Worm (Caenorhabditis elegans): ENCODE results near the gene sec-15.

The sec-15 gene

DNA sequence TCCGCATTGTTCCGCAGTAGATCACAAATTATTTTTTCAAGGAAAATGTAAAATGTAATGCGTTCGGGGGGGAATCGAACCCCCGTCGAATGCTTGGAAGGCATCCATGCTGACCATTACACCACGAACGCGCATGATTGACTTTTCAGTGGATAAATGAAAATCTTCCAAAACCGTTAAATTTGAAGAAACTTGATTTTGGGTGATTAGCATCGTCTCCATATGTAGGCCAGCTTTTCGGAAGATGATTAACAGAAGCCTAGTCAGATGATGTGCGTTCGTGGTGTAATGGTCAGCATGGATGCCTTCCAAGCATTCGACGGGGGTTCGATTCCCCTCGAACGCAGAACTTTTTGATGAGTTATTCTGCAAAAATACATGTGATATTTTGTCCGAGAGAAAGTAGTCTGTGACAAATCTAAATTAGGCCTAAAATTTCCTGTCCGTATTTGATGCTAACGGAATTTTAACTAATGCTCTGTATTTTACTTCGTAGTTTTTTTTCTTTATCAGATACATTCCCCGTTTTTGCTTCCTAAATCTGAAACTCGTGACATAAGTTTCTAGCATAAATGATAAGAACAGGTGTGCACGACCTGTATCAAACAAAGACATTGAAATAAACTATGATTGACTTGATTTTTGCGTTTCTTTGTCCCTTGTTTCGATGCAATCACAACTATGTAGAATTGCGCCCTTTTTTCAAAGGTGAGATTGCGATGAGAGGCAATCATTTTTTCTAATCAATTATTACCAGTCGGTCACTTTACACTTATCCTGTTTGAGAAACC is 11.1 kb upstream of the sec-15 start, which contains the start of gene C28G1.10 (continued):
- TF ChIP-seq skn-1 (tag; optimal IDR thresholded peaks at IDR 0.05) (no peak), Y5F2A.4 (GFP tag; optimal IDR thresholded peaks at IDR 0.05) (peak; percentile 31), saeg-2 (GFP tag; IDR thresholded peaks at IDR 0.05) (peak; percentile 42; the same call in 1 of the 2 replicates), gei-8 (GFP tag; optimal IDR thresholded peaks at IDR 0.05) (no peak), zip-11 (GFP tag; IDR thresholded peaks at IDR 0.05) (peak; percentile 69), hlh-30 (tag; optimal IDR thresholded peaks at IDR 0.05; ENCODE audit: insufficient read depth) (peak; percentile 44), lin-29 (GFP tag; IDR thresholded peaks at IDR 0.05) (peak; percentile 22; the same call in 1 of the 2 replicates), hmg-1.1 (GFP tag; IDR thresholded peaks at IDR 0.05) (peak; percentile 71; the same call in 1 of the 2 replicates), T26A8.4 (GFP tag; IDR thresholded peaks at IDR 0.05) (peak; percentile 81), mes-2 (tag; optimal IDR thresholded peaks at IDR 0.05; ENCODE audit: poor library complexity, severe bottlenecking) (peak; percentile 18), D1046.2 (GFP tag; IDR thresholded peaks at IDR 0.05) (peak; percentile 63; the same call in 1 of the 2 replicates), hif-1 (tag; optimal IDR thresholded peaks at IDR 0.05) (no peak), pha-4 (GFP tag; IDR thresholded peaks at IDR 0.05) (peak; percentile 68; the same call in 1 of the 2 replicates), pha-4 (tag; optimal IDR thresholded peaks at IDR 0.05) (no peak), daf-19 (GFP tag; conservative IDR thresholded peaks at IDR 0.05) (0 out of 2 replicates have a peak, but pooled peaks have one; percentile 44), F49E8.2 (tag; optimal IDR thresholded peaks at IDR 0.05; ENCODE audit: borderline replicate concordance) (peak; percentile 11), dmd-8 (GFP tag; IDR thresholded peaks at IDR 0.05) (peak; percentile 86; the same call in 1 of the 2 replicates), lir-3 (tag; optimal IDR thresholded peaks at IDR 0.05) (peak; percentile 8), lin-38 (GFP tag; IDR thresholded peaks at IDR 0.05) (peak; percentile 63), php-3 (GFP tag; IDR thresholded peaks at IDR 0.05) (peak; percentile 27), nhr-42 (GFP tag; IDR thresholded peaks at IDR 0.05) (0 out of 2 replicates have a peak, but pooled peaks have one; percentile 46), nhr-102 (tag; optimal IDR thresholded peaks at IDR 0.05) (no peak), vab-7 (GFP tag; IDR thresholded peaks at IDR 0.05) (peak; percentile 66), zfp-3 (GFP tag; conservative IDR thresholded peaks at IDR 0.05) (0 out of 2 replicates have a peak, but pooled peaks have one; percentile 12), hlh-11 (tag; optimal IDR thresholded peaks at IDR 0.05) (no peak), lsy-2 (tag; optimal IDR thresholded peaks at IDR 0.05) (no peak), pqm-1 (tag; optimal IDR thresholded peaks at IDR 0.05) (peak; percentile 75), aha-1 (tag) (no peak), ctbp-1 (GFP tag; IDR thresholded peaks at IDR 0.05) (peak; percentile 74), F26F4.8 (GFP tag; conservative IDR thresholded peaks at IDR 0.05) (peak; percentile 67; the same call in 1 of the 2 replicates), nhr-28 (tag; optimal IDR thresholded peaks at IDR 0.05) (peak; percentile 69), zfp-2 (tag; optimal IDR thresholded peaks at IDR 0.05) (no peak), Y105C5A.15 (GFP tag; IDR thresholded peaks at IDR 0.05) (peak; percentile 73), Y75B8A.6 (GFP tag; IDR thresholded peaks at IDR 0.05) (peak; percentile 4; the same call in 1 of the 2 replicates), ceh-62 (tag; optimal IDR thresholded peaks at IDR 0.05) (no peak)

DNA sequence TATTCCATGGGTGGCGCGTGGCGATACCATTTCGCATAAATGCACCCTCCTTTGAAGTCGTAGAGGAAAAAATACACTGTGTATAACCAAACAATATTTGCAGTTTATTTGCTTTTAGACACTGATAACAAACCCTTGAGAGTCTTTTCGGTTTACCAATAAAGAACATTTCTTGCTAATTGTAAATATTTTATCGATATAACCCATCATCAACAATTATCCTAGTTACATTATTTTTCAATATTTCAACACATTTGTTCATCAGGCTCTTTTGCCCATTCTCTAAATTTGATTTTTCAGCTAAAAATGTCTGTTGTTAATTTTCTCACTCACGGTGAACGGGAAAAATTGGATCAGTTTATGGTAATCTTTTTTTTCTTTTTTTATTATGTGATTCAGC is 8.5 kb upstream of the sec-15 start, which contains the start of gene ubc-23:
Gene ubc-23 (plus strand): TSS at position 301 of the 400 bp plus-strand sequence.
- TF ChIP-seq fos-1 (tag; optimal IDR thresholded peaks at IDR 0.05), result no peak

DNA sequence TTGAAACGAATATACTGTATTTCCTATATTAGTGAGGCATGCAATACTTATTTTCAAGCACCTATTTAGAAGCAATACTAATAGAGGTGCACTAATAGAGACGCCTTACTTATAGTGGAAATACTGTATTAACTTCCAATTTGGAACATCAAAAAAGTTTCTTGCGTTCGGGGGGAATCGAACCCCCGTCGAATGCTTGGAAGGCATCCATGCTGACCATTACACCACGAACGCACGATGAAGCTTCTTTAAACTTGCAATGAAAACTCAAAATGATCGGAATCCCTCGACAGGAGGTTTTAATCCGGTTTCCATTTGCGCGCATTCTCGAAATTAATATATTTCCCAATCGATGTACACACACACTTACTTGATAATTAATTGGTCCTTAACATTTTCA is 2.7 kb upstream of the sec-15 start:
- TF ChIP-seq lin-29 (GFP tag; IDR thresholded peaks at IDR 0.05), result no peak
- TF ChIP-seq skn-1 (tag; optimal IDR thresholded peaks at IDR 0.05), result no peak
- TF ChIP-seq Y105C5A.15 (GFP tag; IDR thresholded peaks at IDR 0.05), result 0 out of 2 replicates have a peak, but pooled peaks have one; percentile 68
- TF ChIP-seq pha-4 (GFP tag; IDR thresholded peaks at IDR 0.05), result peak; percentile 79; the same call in 1 of the 2 replicates
- TF ChIP-seq pha-4 (tag; optimal IDR thresholded peaks at IDR 0.05), result no peak
- peak; percentile 12 for TF ChIP-seq zip-2 (tag; optimal IDR thresholded peaks at IDR 0.05)
- TF ChIP-seq hif-1 (tag; optimal IDR thresholded peaks at IDR 0.05), result no peak
- TF ChIP-seq mxl-3 (GFP tag; optimal IDR thresholded peaks at IDR 0.05), result peak; percentile 3
- TF ChIP-seq nhr-48 (tag; optimal IDR thresholded peaks at IDR 0.05), result peak; percentile 4
- no peak for TF ChIP-seq ceh-28 (tag; optimal IDR thresholded peaks at IDR 0.05)
- peak; percentile 41 for TF ChIP-seq duxl-1 (tag; optimal IDR thresholded peaks at IDR 0.05; ENCODE audit: poor library complexity)
- TF ChIP-seq ces-1 (GFP tag; optimal IDR thresholded peaks at IDR 0.05), result no peak
- TF ChIP-seq dpl-1 (GFP tag; optimal IDR thresholded peaks at IDR 0.05), result peak; percentile 10
- peak; percentile 15 for TF ChIP-seq hlh-30 (tag; optimal IDR thresholded peaks at IDR 0.05; ENCODE audit: insufficient read depth)
- TF ChIP-seq ztf-7 (tag; optimal IDR thresholded peaks at IDR 0.05), result no peak
- peak; percentile 86 for TF ChIP-seq egl-43 (GFP tag; IDR thresholded peaks at IDR 0.05)
- TF ChIP-seq saeg-2 (GFP tag; IDR thresholded peaks at IDR 0.05), result no peak
- peak; percentile 82; the same call in 1 of the 2 replicates for TF ChIP-seq nhr-41 (GFP tag; IDR thresholded peaks at IDR 0.05)
- TF ChIP-seq zfp-2 (tag; optimal IDR thresholded peaks at IDR 0.05), result no peak
